Worm (Caenorhabditis elegans) whole organism, L4/young adult: ENCODE data around the gene cyp-35B2.

Experiments used
- W03F9.2 ChIP-seq: fragments of 150-350 bp; optimal IDR thresholded peaks from 2 replicates; lab custom pipeline; 2014; ENCODE audit warnings: missing biosample characterization, missing genetic modification characterization
- dao-5 ChIP-seq: sonication (generic microtip); optimal IDR thresholded peaks from 2 replicates; lab custom pipeline; 2016; ENCODE audit warnings: missing genotype, missing genetic modification characterization, moderate library complexity, missing compliant biosample characterization
- him-1 ChIP-seq: sonication (generic microtip); optimal IDR thresholded peaks from 2 replicates; lab custom pipeline; 2016; ENCODE audit warnings: missing genotype, missing genetic modification reagents, missing genetic modification characterization, missing compliant biosample characterization

Gene cyp-35B2

ce11 chrV:3922547-3922946 is 19.4 kb upstream of the cyp-35B2 start:
- TF ChIP-seq dao-5 (tag; lab: Kevin White, UChicago) (no peak), him-1 (tag; lab: Kevin White, UChicago) (no peak), W03F9.2 (tag; lab: Kevin White, UChicago) (no peak)

ce11 chrV:3927522-3927921 is 14.4 kb upstream of the cyp-35B2 start:
- no peak for TF ChIP-seq W03F9.2 (tag; lab: Kevin White, UChicago)
- no peak for TF ChIP-seq dao-5 (tag; lab: Kevin White, UChicago)
- TF ChIP-seq him-1 (tag; lab: Kevin White, UChicago), result no peak

- TF ChIP-seq dao-5 (tag; lab: Kevin White, UChicago), result no peak
- TF ChIP-seq W03F9.2 (tag; lab: Kevin White, UChicago), result no peak
- no peak for TF ChIP-seq him-1 (tag; lab: Kevin White, UChicago)
These were observed 12.9 kb upstream of the cyp-35B2 start, which contains the start of gene srx-64 for ce11 chrV:3929099-3929498. TSS of gene srx-64 (plus strand) at chrV:3929399.

DNA sequence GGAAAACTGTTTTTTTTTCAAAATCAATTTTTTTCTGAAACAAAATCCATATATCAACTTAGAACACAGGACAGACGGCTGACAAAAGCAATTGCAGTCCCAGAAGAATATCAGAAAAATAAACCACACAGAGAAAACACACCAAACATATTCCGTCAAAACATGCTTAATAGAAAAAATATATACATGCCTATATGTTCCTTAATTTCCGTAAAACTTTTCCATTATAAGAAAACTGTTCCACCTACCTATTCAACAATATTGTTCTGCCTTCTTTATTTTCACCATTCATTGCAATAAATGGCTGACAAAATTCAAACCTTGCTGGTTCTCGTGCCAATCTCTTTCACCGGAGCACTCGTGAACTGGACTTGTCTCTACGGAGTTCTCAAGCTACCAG is 10.6 kb upstream of the cyp-35B2 start, which contains the start of gene srx-63:
TSS of gene srx-63 (plus strand) at position 301 of the 400 bp plus-strand sequence.
- TF ChIP-seq him-1 (tag; lab: Kevin White, UChicago), result no peak
- no peak for TF ChIP-seq dao-5 (tag; lab: Kevin White, UChicago)
- TF ChIP-seq W03F9.2 (tag; lab: Kevin White, UChicago), result no peak

ce11 chrV:3935892-3936478 is 6.0 kb upstream of the cyp-35B2 start, which contains the start of gene cyp-35A5:
TSS of gene cyp-35A5 (plus strand) at chrV:3936326.
- TF ChIP-seq W03F9.2 (tag; lab: Kevin White, UChicago), result no peak
- no peak for TF ChIP-seq him-1 (tag; lab: Kevin White, UChicago)
- no peak for TF ChIP-seq dao-5 (tag; lab: Kevin White, UChicago)

DNA sequence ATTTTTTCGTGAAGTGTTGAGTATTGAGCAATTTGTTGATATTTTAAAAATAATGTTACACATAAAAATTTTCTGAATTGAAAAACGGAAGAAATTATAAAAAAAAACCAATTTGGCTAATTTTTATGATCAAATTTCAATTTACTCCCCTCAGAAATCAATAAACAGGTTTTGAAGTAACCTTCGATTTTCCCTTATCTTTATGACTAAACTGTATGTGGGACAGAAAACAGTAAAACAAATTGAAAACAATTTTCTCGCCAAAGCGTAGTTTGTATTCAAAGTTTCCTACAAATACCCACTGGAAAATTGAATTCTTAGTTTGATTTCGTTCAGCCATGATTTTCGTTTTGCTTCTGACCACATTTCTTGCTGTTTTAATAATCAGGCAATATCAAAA is 3.2 kb upstream of the cyp-35B2 start, which contains the start of gene cyp-35B1:
TSS of gene cyp-35B1 (plus strand) at position 244 of the 400 bp plus-strand sequence.
- TF ChIP-seq W03F9.2 (tag; lab: Kevin White, UChicago) (no peak), him-1 (tag; lab: Kevin White, UChicago) (no peak), dao-5 (tag; lab: Kevin White, UChicago) (no peak)

- TF ChIP-seq him-1 (tag; lab: Kevin White, UChicago) (no peak), W03F9.2 (tag; lab: Kevin White, UChicago) (no peak), dao-5 (tag; lab: Kevin White, UChicago) (no peak)
These were observed 1.4 kb downstream of the cyp-35B2 start for ce11 chrV:3943364-3943763.

DNA sequence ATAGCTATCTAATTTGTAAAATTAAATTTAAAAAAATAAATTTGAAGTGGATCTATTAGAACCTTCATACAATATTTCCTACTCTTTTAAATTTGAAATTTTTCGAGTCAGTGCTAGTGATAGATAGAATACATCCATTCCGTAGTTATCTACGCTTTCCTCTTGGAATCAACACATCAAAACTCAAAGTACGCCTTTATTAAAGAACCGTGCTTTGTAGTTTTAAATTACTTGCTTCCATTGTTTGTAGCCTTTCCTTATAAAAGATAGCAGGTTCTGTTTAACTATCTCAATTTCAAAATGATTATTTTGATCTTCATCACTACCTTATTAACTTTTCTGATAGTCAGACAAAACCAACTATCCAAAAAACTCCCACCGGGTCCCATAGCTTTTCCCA is 3.1 kb downstream of the cyp-35B2 start, which contains the start of gene cyp-35B3:
TSS of gene cyp-35B3 (plus strand) at position 301 of the 400 bp plus-strand sequence.
- TF ChIP-seq W03F9.2 (tag; lab: Kevin White, UChicago) (no peak), him-1 (tag; lab: Kevin White, UChicago) (no peak), dao-5 (tag; lab: Kevin White, UChicago) (no peak)

DNA sequence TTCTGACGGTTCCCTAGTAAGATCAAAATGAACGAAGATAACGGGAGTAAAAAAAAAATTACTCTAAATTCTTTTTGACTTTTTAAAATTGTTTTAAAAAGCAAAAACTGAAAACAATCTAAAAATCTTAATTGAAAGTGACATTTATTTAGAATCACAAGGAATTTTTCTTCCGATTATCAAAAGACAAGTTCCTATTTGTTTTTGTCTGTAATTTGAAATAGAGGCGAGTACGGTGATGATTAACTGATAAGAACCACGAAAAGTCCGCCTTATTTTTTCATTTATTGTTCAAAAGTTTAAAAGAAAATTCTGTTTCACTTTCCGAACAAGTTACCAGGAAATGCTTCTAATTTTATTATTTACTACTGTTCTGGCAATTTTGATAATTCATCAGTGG is 7.8 kb downstream of the cyp-35B2 start, which contains the start of gene dach-1:
TSS of gene dach-1 (plus strand) at position 301 of the 400 bp plus-strand sequence.
- no peak for TF ChIP-seq dao-5 (tag; lab: Kevin White, UChicago)
- TF ChIP-seq him-1 (tag; lab: Kevin White, UChicago), result no peak
- no peak for TF ChIP-seq W03F9.2 (tag; lab: Kevin White, UChicago)

- TF ChIP-seq W03F9.2 (tag; lab: Kevin White, UChicago), result no peak
- TF ChIP-seq him-1 (tag; lab: Kevin White, UChicago), result no peak
- no peak for TF ChIP-seq dao-5 (tag; lab: Kevin White, UChicago)
These were observed 11.8 kb downstream of the cyp-35B2 start, which contains the start of gene str-247 for ce11 chrV:3953739-3954138. TSS of gene str-247 (plus strand) at chrV:3954039.

ce11 chrV:3957608-3958007 is 15.6 kb downstream of the cyp-35B2 start, which contains the start of gene cyp-34A5:
TSS of gene cyp-34A5 (minus strand) at chrV:3957708.
- no peak for TF ChIP-seq dao-5 (tag; lab: Kevin White, UChicago)
- no peak for TF ChIP-seq W03F9.2 (tag; lab: Kevin White, UChicago)
- TF ChIP-seq him-1 (tag; lab: Kevin White, UChicago), result no peak

DNA sequence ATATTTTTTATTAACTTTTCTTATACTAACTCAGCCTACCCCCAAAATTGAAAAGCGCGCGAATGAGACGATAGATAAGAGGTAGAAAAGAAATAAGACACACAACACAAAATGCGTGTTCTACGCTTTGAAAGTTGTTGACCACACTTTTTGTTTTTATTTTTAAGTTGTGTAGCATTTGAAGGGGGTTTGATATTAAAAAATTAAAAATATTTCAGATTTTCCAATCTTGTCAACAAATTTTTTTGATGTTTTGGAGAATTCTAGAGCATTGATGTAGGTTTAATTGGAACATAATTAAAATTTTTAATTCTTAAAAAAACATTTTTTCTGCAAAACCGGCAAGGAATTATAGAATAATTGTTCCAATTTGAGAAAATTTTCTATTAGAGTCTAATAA is 19.3 kb downstream of the cyp-35B2 start, which contains the start of gene cyp-34A6:
TSS of gene cyp-34A6 (minus strand) at position 101 of the 400 bp plus-strand sequence.
- TF ChIP-seq him-1 (tag; lab: Kevin White, UChicago) (no peak), W03F9.2 (tag; lab: Kevin White, UChicago) (no peak), dao-5 (tag; lab: Kevin White, UChicago) (no peak)

ce11 chrV:3963715-3964114 is 21.8 kb downstream of the cyp-35B2 start, which contains the start of gene cyp-34A7:
TSS of gene cyp-34A7 (minus strand) at chrV:3963815.
- TF ChIP-seq W03F9.2 (tag; lab: Kevin White, UChicago), result no peak
- no peak for TF ChIP-seq dao-5 (tag; lab: Kevin White, UChicago)
- TF ChIP-seq him-1 (tag; lab: Kevin White, UChicago), result no peak
